Fruit fly (Drosophila melanogaster): ENCODE measurements around the gene Gp93.
"Not testable (repeated sequence)": the region's sequence is repeated elsewhere in the genome, so short reads cannot be mapped to it uniquely, and the experiment has no call there.

- TF ChIP-seq CG4496 (GFP tag; IDR thresholded peaks at IDR 0.05); CG17806 (tag; optimal IDR thresholded peaks at IDR 0.05); CG34367 (tag; optimal IDR thresholded peaks at IDR 0.05); EcR (GFP tag; optimal IDR thresholded peaks at IDR 0.05); Snoo (tag; optimal IDR thresholded peaks at IDR 0.05); CG12605 (GFP tag; IDR thresholded peaks at IDR 0.05); D1 (tag; optimal IDR thresholded peaks at IDR 0.05): not testable (repeated sequence)
Observed at dm6 chr3R:27960473-27960872, 12.0 kb downstream of the Gp93 start, which contains the start of gene CG31253.

All from whole organism, pupa.